Fruit fly (Drosophila melanogaster) Kc167 (cell line): ENCODE data around the gene br.

ENCODE experiments used
- Myc ChIP-seq: fragments of >200 bp; optimal IDR thresholded peaks from 2 replicates; lab custom pipeline; 2017; ENCODE audit warnings: missing external identifiers
- Sin3A ChIP-seq: fragments of >200 bp; optimal IDR thresholded peaks from 2 replicates; lab custom pipeline; 2018; ENCODE audit warnings: missing external identifiers
- h ChIP-seq: fragments of >200 bp; optimal IDR thresholded peaks from 3 replicates; lab custom pipeline; 2018; ENCODE audit warnings: missing external identifiers
- insv ChIP-seq: fragments of >200 bp; optimal IDR thresholded peaks from 3 replicates; lab custom pipeline; 2018; ENCODE audit warnings: missing external identifiers
- psq ChIP-seq: fragments of >200 bp; optimal IDR thresholded peaks from 2 replicates; lab custom pipeline; 2017; ENCODE audit warnings: missing external identifiers
- ttk ChIP-seq: sonication (Bioruptor generic); optimal IDR thresholded peaks from 2 replicates; lab custom pipeline; 2017; ENCODE audit warnings: missing external identifiers

The br gene

DNA sequence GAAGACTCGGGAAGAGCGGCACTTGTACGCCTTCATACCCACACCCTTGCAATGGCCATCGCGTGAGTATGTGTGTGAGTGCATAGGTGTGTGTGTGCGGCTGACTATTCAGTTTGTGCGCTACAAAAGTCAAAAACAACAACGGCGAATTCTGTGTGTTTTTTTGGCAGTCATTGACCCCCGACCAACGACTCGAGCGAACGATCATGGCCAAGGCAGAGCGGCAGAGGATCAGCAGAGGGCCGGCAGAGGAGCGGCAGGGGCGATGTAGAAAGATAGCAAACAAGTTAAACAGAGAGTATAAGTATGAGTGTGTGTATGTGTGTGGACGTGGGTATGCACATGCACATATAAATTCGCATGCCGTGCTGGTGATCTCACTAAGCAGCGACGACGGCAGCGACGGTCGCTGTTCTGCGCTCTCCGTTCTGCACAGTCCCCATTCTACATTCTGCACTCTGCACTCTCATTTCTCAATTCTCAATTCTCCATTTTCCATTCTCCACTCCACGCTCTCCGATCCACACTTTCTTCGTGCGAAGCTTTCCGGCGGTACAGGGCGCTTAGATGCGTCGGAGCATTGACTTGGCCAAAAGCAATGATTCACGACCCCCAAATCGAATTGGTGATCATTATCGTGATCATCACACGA lies 3.4 kb downstream of the br start:
- no peak for TF ChIP-seq h
- TF ChIP-seq psq (lab: Kevin White, UChicago): no peak
- no peak for TF ChIP-seq ttk (lab: Kevin White, UChicago)
- TF ChIP-seq Myc (lab: Kevin White, UChicago): no peak

- no peak for TF ChIP-seq ttk (lab: Kevin White, UChicago)
- TF ChIP-seq psq (lab: Kevin White, UChicago): no peak
- TF ChIP-seq Sin3A (lab: Kevin White, UChicago): no peak
- TF ChIP-seq Myc (lab: Kevin White, UChicago): no peak
- TF ChIP-seq insv (lab: Kevin White, UChicago): no peak
These were observed 3.9 kb downstream of the br start for dm6 chrX:1578882-1579276.

DNA sequence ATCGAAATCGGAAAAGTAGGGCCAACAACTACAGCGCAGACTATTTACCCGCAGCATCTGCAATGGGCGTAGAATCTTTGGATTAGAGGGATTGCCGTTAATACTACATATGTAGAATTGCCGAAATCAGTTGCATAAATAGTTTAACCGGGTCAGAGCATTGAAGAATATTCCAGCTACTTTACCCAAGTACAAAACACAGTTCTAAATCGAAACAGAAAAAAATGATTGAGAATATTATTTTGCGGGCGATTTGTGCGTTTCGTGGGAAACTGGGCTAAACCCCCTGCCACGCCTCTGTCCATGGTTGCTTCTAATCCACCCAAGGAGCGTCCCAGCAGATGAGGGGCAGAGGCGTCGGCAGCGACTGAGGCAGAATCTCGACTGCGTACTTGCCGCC lies 5.4 kb downstream of the br start:
- TF ChIP-seq ttk (lab: Kevin White, UChicago): no peak
- TF ChIP-seq h: no peak
- no peak for TF ChIP-seq Sin3A (lab: Kevin White, UChicago)
- TF ChIP-seq Myc (lab: Kevin White, UChicago): no peak
- TF ChIP-seq insv (lab: Kevin White, UChicago): no peak
- no peak for TF ChIP-seq psq (lab: Kevin White, UChicago)

DNA sequence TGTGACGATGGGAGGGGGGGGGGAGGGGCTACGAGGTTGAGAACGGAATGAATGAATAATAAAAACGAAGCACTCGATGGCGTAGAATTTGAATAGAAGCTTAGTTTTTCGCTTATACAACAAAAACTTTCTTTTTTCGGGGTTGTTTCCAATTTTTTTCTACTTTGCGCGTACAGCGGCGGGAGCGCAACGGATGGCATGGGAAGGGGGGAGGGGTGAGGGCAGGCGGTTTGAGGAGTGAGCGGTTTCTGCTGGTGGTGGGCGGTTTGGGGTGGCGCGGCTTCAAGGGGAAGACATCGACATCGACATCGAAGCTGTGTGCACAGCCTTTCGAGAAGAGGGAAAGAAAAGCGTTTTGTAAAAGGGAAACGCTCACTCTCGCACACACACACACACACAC lies 6.2 kb downstream of the br start:
- TF ChIP-seq insv (lab: Kevin White, UChicago) (no peak), Sin3A (lab: Kevin White, UChicago) (no peak), Myc (lab: Kevin White, UChicago) (no peak), psq (lab: Kevin White, UChicago) (no peak), h (no peak), ttk (lab: Kevin White, UChicago) (no peak)

DNA sequence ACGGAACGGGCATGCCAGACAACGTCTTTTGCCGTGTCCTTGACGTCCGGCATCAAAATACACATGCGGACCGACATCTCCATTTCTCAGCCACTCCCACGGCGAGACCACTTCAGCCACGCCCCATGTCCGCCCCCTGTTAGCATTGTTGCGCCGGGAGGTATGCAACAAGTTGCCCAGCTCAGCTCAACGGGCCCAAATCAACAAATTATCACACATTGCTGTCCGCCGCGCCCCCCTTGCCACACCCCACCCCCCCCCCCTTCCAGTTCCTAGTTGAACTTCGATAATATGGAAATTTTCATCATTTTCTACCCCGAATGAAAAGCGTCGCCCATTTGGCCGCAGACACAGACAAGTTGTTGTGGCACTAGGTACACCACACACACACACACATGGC lies 12.9 kb downstream of the br start:
- TF ChIP-seq ttk (lab: Kevin White, UChicago) (no peak), psq (lab: Kevin White, UChicago) (no peak), h (no peak), insv (lab: Kevin White, UChicago) (no peak), Myc (lab: Kevin White, UChicago) (no peak), Sin3A (lab: Kevin White, UChicago) (no peak)

dm6 chrX:1593352-1593751 lies 18.4 kb downstream of the br start:
- TF ChIP-seq h: no peak
- TF ChIP-seq Sin3A (lab: Kevin White, UChicago): no peak
- no peak for TF ChIP-seq Myc (lab: Kevin White, UChicago)
- no peak for TF ChIP-seq ttk (lab: Kevin White, UChicago)
- no peak for TF ChIP-seq insv (lab: Kevin White, UChicago)
- no peak for TF ChIP-seq psq (lab: Kevin White, UChicago)

dm6 chrX:1593901-1594300 lies 19.0 kb downstream of the br start:
- TF ChIP-seq psq (lab: Kevin White, UChicago) (no peak), Myc (lab: Kevin White, UChicago) (no peak), insv (lab: Kevin White, UChicago) (no peak), Sin3A (lab: Kevin White, UChicago) (no peak), ttk (lab: Kevin White, UChicago) (no peak), h (no peak)

dm6 chrX:1595714-1596113 lies 20.8 kb downstream of the br start:
- TF ChIP-seq ttk (lab: Kevin White, UChicago) (no peak), insv (lab: Kevin White, UChicago) (no peak), h (no peak), Sin3A (lab: Kevin White, UChicago) (no peak), psq (lab: Kevin White, UChicago) (no peak), Myc (lab: Kevin White, UChicago) (no peak)

dm6 chrX:1606064-1606463 lies 31.1 kb downstream of the br start:
- no peak for TF ChIP-seq ttk (lab: Kevin White, UChicago)
- no peak for TF ChIP-seq insv (lab: Kevin White, UChicago)
- no peak for TF ChIP-seq psq (lab: Kevin White, UChicago)
- TF ChIP-seq Sin3A (lab: Kevin White, UChicago): no peak
- no peak for TF ChIP-seq h
- TF ChIP-seq Myc (lab: Kevin White, UChicago): no peak

- no peak for TF ChIP-seq psq (lab: Kevin White, UChicago)
- TF ChIP-seq h: no peak
- no peak for TF ChIP-seq Myc (lab: Kevin White, UChicago)
- TF ChIP-seq insv (lab: Kevin White, UChicago): no peak
- TF ChIP-seq ttk (lab: Kevin White, UChicago): no peak
- TF ChIP-seq Sin3A (lab: Kevin White, UChicago): no peak
These were observed 32.9 kb downstream of the br start for dm6 chrX:1607810-1608209.

- TF ChIP-seq ttk (lab: Kevin White, UChicago) (no peak), h (no peak), Myc (lab: Kevin White, UChicago) (no peak), Sin3A (lab: Kevin White, UChicago) (no peak), psq (lab: Kevin White, UChicago) (no peak), insv (lab: Kevin White, UChicago) (no peak)
These were observed 33.6 kb downstream of the br start for dm6 chrX:1608536-1608935.

- TF ChIP-seq insv (lab: Kevin White, UChicago) (no peak), h (no peak), psq (lab: Kevin White, UChicago) (no peak), Sin3A (lab: Kevin White, UChicago) (no peak), ttk (lab: Kevin White, UChicago) (no peak), Myc (lab: Kevin White, UChicago) (no peak)
These were observed 35.1 kb downstream of the br start for dm6 chrX:1610079-1610478.
